Worm (Caenorhabditis elegans): ENCODE results near the gene fbxa-196.

The fbxa-196 gene

DNA sequence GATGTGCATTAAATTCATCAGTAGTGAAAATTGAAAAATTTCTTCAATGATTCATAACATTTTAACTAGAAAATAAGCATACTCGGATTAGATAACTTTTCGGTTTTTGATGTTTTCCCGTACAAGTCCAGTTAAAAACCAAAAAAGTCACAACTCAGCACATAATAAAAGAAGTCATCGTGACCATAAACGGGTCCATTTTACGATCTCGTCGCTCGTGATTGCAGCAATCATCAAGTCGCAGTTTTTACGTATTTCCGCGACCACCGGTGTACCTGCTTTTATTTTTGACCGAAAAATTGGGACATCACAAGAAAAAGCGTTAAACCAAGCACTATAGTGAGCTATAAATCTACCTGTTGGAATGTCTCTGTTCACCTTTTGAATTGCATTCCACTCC, 12.8 kb downstream of the fbxa-196 start:
- no peak for TF ChIP-seq ztf-28 (GFP tag; IDR thresholded peaks at IDR 0.05)
- no peak for TF ChIP-seq ceh-58 (GFP tag; IDR thresholded peaks at IDR 0.05)
- no peak for TF ChIP-seq ama-1 (optimal IDR thresholded peaks at IDR 0.05)
- TF ChIP-seq ama-1 (GFP tag; optimal IDR thresholded peaks at IDR 0.05): no peak
- TF ChIP-seq D2030.7 (GFP tag; IDR thresholded peaks at IDR 0.05): no peak
- TF ChIP-seq let-607 (tag; optimal IDR thresholded peaks at IDR 0.05): no peak

DNA sequence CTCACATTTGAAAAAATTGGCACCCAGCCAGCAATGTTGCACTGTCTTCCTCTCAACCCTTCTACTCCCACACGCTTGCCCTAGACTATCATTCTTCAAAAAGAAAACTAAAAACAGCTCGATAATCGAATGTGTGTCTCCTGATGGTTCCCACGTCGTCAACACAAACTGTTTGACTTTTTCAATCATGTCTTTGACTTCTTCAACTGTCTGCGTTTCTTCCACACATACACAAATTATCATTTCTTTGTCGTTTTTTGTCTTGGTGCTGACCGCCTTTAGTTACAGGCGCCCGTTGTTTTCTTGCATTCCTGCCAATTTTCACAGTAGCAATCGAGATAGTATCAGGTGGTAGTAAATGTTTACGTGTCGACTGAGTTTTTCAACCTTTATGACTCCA, 14.2 kb downstream of the fbxa-196 start:
- no peak for TF ChIP-seq madf-6 (GFP tag; IDR thresholded peaks at IDR 0.05)
- no peak for TF ChIP-seq nfyb-1 (GFP tag; IDR thresholded peaks at IDR 0.05)
- TF ChIP-seq akir-1 (GFP tag; optimal IDR thresholded peaks at IDR 0.05): no peak
- TF ChIP-seq dox-1 (GFP tag; IDR thresholded peaks at IDR 0.05): no peak
- no peak for TF ChIP-seq hrde-1 (tag; optimal IDR thresholded peaks at IDR 0.05; ENCODE audit: borderline replicate concordance)
- TF ChIP-seq madf-3 (GFP tag; IDR thresholded peaks at IDR 0.05): no peak
- peak; percentile 22; the same call in 1 of the 2 replicates for TF ChIP-seq hmg-1.2 (GFP tag; IDR thresholded peaks at IDR 0.05)
- no peak for TF ChIP-seq somi-1 (GFP tag; optimal IDR thresholded peaks at IDR 0.05)
- TF ChIP-seq lin-40 (tag; optimal IDR thresholded peaks at IDR 0.05): peak; percentile 7
- TF ChIP-seq attf-5 (GFP tag; optimal IDR thresholded peaks at IDR 0.05): peak; percentile 30
- TF ChIP-seq let-607 (tag; optimal IDR thresholded peaks at IDR 0.05): no peak
- TF ChIP-seq nhr-80 (tag; optimal IDR thresholded peaks at IDR 0.05): peak; percentile 48

DNA sequence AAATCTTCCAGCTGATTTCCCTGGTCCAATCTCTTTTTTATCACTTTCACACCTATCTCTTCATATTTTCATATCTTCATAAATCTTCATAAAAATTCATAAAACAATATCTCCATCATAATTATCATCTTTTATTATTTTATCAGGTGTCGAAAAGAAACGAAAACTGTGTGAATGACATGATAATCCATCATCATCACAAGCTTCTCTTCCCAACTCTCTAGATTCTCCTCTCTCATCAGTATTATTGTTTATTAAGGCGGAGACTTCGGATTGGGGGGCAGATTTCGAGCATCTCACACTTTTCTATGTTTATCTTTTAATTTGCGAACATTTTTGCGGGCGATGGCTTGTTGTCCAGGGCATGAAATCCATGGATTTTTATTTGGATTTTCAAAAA, 15.8 kb downstream of the fbxa-196 start:
- TF ChIP-seq sea-2 (GFP tag; IDR thresholded peaks at IDR 0.05) (no peak), C17E4.6 (GFP tag; IDR thresholded peaks at IDR 0.05) (no peak), bed-1 (GFP tag; IDR thresholded peaks at IDR 0.05) (no peak), tlf-1 (GFP tag; optimal IDR thresholded peaks at IDR 0.05) (no peak), F10E7.11 (tag; optimal IDR thresholded peaks at IDR 0.05) (no peak), attf-5 (GFP tag; optimal IDR thresholded peaks at IDR 0.05) (no peak), ekl-4 (GFP tag; IDR thresholded peaks at IDR 0.05) (no peak), ztf-25 (GFP tag; IDR thresholded peaks at IDR 0.05) (no peak), him-1 (tag; optimal IDR thresholded peaks at IDR 0.05) (no peak), madf-6 (GFP tag; IDR thresholded peaks at IDR 0.05) (no peak), F39B2.1 (GFP tag; IDR thresholded peaks at IDR 0.05) (no peak), ceh-58 (GFP tag; IDR thresholded peaks at IDR 0.05) (no peak), pbrm-1 (GFP tag; IDR thresholded peaks at IDR 0.05) (no peak)

DNA sequence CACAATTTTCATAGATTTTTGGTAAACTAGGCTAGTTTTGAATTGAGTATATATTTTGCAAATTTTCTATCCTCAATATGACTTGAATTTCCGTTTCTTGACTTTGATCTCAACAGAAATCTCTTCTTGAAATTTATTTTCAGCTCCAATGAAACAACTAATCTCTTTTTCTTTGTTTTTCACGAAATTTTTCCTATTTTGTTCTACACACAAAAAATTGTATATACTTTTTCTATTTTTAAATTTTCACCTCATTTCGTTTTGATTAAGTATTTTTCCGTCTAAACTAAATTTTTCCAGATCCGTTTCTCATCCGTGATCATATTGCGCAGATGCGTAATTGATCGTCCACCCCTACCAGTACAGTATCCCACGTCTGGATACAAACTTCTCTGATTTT, 16.3 kb downstream of the fbxa-196 start, which contains the start of gene unc-83:
Gene unc-83, plus strand, starts transcription at position 301 of the 400 bp plus-strand sequence.
- no peak for TF ChIP-seq zfh-2 (GFP tag; conservative IDR thresholded peaks at IDR 0.05)
- no peak for TF ChIP-seq F39B2.1 (GFP tag; IDR thresholded peaks at IDR 0.05)
- TF ChIP-seq F57C9.4 (tag; optimal IDR thresholded peaks at IDR 0.05): no peak
- TF ChIP-seq madf-8 (GFP tag; conservative IDR thresholded peaks at IDR 0.05): no peak
- TF ChIP-seq Y53G8AR.9 (GFP tag; conservative IDR thresholded peaks at IDR 0.05): no peak
- TF ChIP-seq gei-17 (GFP tag; optimal IDR thresholded peaks at IDR 0.05): no peak
- no peak for TF ChIP-seq fkh-3 (tag; optimal IDR thresholded peaks at IDR 0.05)
- no peak for TF ChIP-seq ekl-4 (GFP tag; IDR thresholded peaks at IDR 0.05)
- no peak for TF ChIP-seq pbrm-1 (GFP tag; IDR thresholded peaks at IDR 0.05)
- no peak for TF ChIP-seq K12H6.12 (tag; optimal IDR thresholded peaks at IDR 0.05)
- TF ChIP-seq pha-4 (tag; optimal IDR thresholded peaks at IDR 0.05): no peak
- no peak for TF ChIP-seq nfya-2 (GFP tag; IDR thresholded peaks at IDR 0.05)
- no peak for TF ChIP-seq ceh-40 (GFP tag; IDR thresholded peaks at IDR 0.05)
- no peak for TF ChIP-seq ztf-6 (GFP tag; IDR thresholded peaks at IDR 0.05)
- no peak for TF ChIP-seq Y79H2A.3 (GFP tag; conservative IDR thresholded peaks at IDR 0.05)
- TF ChIP-seq hrde-1 (tag; optimal IDR thresholded peaks at IDR 0.05; ENCODE audit: borderline replicate concordance): no peak

Measured in whole organism, young adult.